Worm (Caenorhabditis elegans) whole organism, late embryonic: ENCODE data around the gene F47C12.8.

Source experiments
- F13H6.1 ChIP-seq: sonication (generic microtip); optimal IDR thresholded peaks from 2 replicates; lab custom pipeline; 2016; ENCODE audit warnings: missing genetic modification characterization, missing compliant biosample characterization
- T23F11.4 ChIP-seq: fragments of 200-800 bp; sonication (Bioruptor generic); optimal IDR thresholded peaks from 2 replicates; lab custom pipeline; 2018; ENCODE audit warnings: mild to moderate bottlenecking, missing genetic modification characterization, missing compliant biosample characterization
- hlh-30 ChIP-seq: sonication (generic microtip); optimal IDR thresholded peaks from 2 replicates; lab custom pipeline; 2017; ENCODE audit warnings: antibody characterized with exemption, missing genetic modification characterization, missing compliant biosample characterization; ENCODE audit not compliant: insufficient read depth
- hlh-6 ChIP-seq: sonication (generic microtip); optimal IDR thresholded peaks from 2 replicates; lab custom pipeline; 2016; ENCODE audit warnings: missing genotype, missing genetic modification characterization, missing compliant biosample characterization
- mec-3 ChIP-seq: sonication (generic microtip); optimal IDR thresholded peaks from 2 replicates; lab custom pipeline; 2016; ENCODE audit warnings: borderline replicate concordance, missing genetic modification characterization, missing compliant biosample characterization
- pha-2 ChIP-seq: sonication (generic microtip); optimal IDR thresholded peaks from 2 replicates; lab custom pipeline; 2017; ENCODE audit warnings: mild to moderate bottlenecking, missing genetic modification characterization, missing compliant biosample characterization
- pqm-1 ChIP-seq: sonication (generic microtip); optimal IDR thresholded peaks from 2 replicates; lab custom pipeline; 2016; ENCODE audit warnings: missing genetic modification characterization, missing compliant biosample characterization
- syd-9 ChIP-seq: sonication (generic microtip); optimal IDR thresholded peaks from 2 replicates; lab custom pipeline; 2016; ENCODE audit warnings: mild to moderate bottlenecking, missing genetic modification characterization, moderate library complexity, missing compliant biosample characterization
- tbx-7 ChIP-seq: sonication (generic microtip); optimal IDR thresholded peaks from 2 replicates; lab custom pipeline; 2016; ENCODE audit warnings: missing genotype, missing genetic modification characterization, missing compliant biosample characterization
- ztf-16 ChIP-seq: sonication (generic microtip); optimal IDR thresholded peaks from 2 replicates; lab custom pipeline; 2017; ENCODE audit warnings: missing genetic modification characterization, missing compliant biosample characterization

DNA sequence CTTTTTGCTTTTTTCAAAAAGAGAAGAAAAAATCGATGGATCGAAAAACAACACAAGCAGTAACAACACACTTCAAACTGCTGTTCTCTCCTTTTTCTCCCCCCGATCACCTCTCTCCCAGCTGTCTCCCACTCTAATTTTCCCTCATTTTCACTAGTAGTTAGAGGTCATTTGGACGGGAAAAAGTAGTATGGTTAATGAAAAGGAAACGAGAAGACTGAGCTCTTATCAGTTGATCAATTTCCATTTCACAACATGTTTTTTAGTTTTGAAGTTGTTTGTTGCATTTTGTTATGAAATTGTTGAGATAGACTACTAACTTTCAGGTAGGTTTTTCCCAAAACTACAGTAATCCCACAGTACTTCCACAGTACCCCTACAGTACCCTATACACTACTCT, 10.0 kb upstream of the F47C12.8 start:
- TF ChIP-seq hlh-6 (tag; lab: Kevin White, UChicago) (no peak), syd-9 (tag; lab: Kevin White, UChicago) (no peak), mec-3 (tag; lab: Kevin White, UChicago) (no peak), F13H6.1 (tag; lab: Kevin White, UChicago) (no peak), T23F11.4 (GFP tag; lab: Kevin White, UChicago) (no peak), pqm-1 (no peak), pha-2 (tag; lab: Kevin White, UChicago) (no peak), ztf-16 (tag; lab: Kevin White, UChicago) (no peak), tbx-7 (tag; lab: Kevin White, UChicago) (no peak), hlh-30 (tag; lab: Kevin White, UChicago) (no peak)
